Worm (Caenorhabditis elegans) whole organism, midembryonic: ENCODE results near the gene Y38F1A.8.

Source experiments
- T22C8.4 ChIP-seq: fragments of 200-800 bp; sonication (Bioruptor generic); IDR thresholded peaks from 2 replicates; pipeline ENCODE4 v1.3.6; 2022; ENCODE audit warnings: missing genetic modification characterization, missing compliant biosample characterization
- cog-1 ChIP-seq: sonication (generic microtip); optimal IDR thresholded peaks from 2 replicates; lab custom pipeline; 2016; ENCODE audit warnings: missing genetic modification characterization, missing compliant biosample characterization
- flt-1 ChIP-seq: fragments of 200-800 bp; sonication (Bioruptor generic); IDR thresholded peaks from 2 replicates; pipeline ENCODE4 v1.3.6; 2022; ENCODE audit warnings: missing genetic modification characterization, missing compliant biosample characterization
- klf-2 ChIP-seq: fragments of 200-800 bp; sonication (Bioruptor generic); conservative IDR thresholded peaks from 2 replicates; pipeline ENCODE4 v1.3.6; 2022; ENCODE audit warnings: missing genetic modification reagents, missing genetic modification characterization, missing compliant biosample characterization
- med-1 ChIP-seq: sonication (generic microtip); optimal IDR thresholded peaks from 2 replicates; lab custom pipeline; 2017; ENCODE audit warnings: missing genetic modification characterization, mild to moderate bottlenecking, missing compliant biosample characterization, antibody characterized with exemption, missing genetic modification reagents; ENCODE audit not compliant: insufficient read depth
- ref-1 ChIP-seq: fragments of 200-800 bp; sonication (Bioruptor generic); conservative IDR thresholded peaks from 2 replicates; pipeline ENCODE4 v1.3.6; 2022; ENCODE audit warnings: missing genetic modification reagents, missing genetic modification characterization, missing compliant biosample characterization
- tab-1 ChIP-seq: fragments of 200-800 bp; sonication (Bioruptor generic); IDR thresholded peaks from 2 replicates; pipeline ENCODE4 v1.3.6; 2022; ENCODE audit warnings: missing genetic modification characterization, missing compliant biosample characterization
- ztf-23 ChIP-seq: fragments of 200-800 bp; sonication (Bioruptor generic); IDR thresholded peaks from 2 replicates; pipeline ENCODE4 v1.3.6; 2022; ENCODE audit warnings: missing genetic modification reagents, missing genetic modification characterization, missing compliant biosample characterization
- ztf-29 ChIP-seq: fragments of 200-800 bp; sonication (Bioruptor generic); IDR thresholded peaks from 2 replicates; pipeline ENCODE4 v1.3.6; 2022; ENCODE audit warnings: missing genetic modification reagents, missing genetic modification characterization, missing compliant biosample characterization

The Y38F1A.8 gene

DNA sequence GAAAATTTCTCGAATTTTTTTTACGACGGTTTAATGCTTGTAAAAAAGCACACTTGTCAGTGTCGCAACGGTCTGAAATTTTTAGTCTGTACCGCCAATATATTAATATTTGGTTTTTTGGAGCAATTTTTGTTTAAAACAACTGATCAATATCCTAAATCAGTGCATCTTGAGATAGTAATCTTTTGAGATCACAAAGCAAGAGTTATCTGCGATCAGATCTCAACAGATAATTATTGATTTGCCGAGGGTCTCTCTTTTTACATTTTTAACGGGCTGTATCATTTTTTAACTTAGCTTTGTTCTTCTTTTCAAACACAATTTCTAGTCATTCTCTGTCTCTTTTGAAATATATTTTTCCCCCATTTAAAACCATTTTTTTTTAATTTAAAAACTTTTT is 35.5 kb downstream of the Y38F1A.8 start:
- TF ChIP-seq klf-2 (GFP tag; lab: Robert Waterston, UW) = no peak
- TF ChIP-seq ztf-29 = no peak
- no peak for TF ChIP-seq ztf-23 (GFP tag; lab: Robert Waterston, UW)
- no peak for TF ChIP-seq tab-1 (GFP tag; lab: Robert Waterston, UW)
- no peak for TF ChIP-seq flt-1 (GFP tag; lab: Robert Waterston, UW)
- TF ChIP-seq cog-1 (tag; lab: Kevin White, UChicago) = no peak

DNA sequence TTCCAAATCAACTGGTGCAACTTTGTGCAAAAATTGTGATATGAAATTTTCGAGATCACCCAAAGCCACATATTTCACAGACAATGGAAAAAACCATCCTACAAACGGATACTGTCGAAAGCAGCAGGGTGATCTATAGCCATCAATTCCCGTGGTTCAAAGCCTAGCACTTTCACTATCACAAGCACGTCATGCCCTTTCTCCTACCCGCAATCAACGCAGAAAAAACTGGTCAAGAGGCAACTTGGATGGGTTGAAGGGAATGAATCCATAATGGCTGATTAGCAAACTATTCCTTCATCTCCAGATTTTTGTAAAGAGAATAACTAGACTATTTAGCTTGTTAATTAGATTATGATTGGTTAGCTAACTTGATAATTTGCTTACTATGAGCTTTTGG is 38.9 kb downstream of the Y38F1A.8 start:
- no peak for TF ChIP-seq ztf-29
- TF ChIP-seq tab-1 (GFP tag; lab: Robert Waterston, UW) = no peak
- TF ChIP-seq ztf-23 (GFP tag; lab: Robert Waterston, UW) = no peak
- no peak for TF ChIP-seq T22C8.4 (GFP tag; lab: Robert Waterston, UW)
- TF ChIP-seq ref-1 (GFP tag; lab: Robert Waterston, UW) = no peak

DNA sequence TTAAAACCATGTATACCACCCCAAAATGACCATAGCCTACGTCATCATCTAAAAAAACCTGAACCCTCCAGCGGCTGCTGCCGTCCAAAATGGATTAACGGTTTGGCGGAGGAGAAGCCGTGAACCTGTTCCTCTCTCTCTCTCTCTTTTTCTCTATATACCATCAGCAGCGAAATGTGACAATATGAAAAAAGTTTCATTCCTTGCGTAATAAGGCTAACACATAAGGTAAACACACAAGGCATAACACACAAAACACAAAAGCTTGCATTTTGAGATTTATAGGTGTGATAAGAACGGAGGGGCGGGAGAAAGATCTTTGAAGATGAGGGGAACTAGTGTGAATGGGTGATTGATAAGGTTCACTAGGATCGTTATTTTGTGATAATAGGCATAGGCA is 39.4 kb downstream of the Y38F1A.8 start:
- no peak for TF ChIP-seq klf-2 (GFP tag; lab: Robert Waterston, UW)
- TF ChIP-seq tab-1 (GFP tag; lab: Robert Waterston, UW) = no peak
- no peak for TF ChIP-seq flt-1 (GFP tag; lab: Robert Waterston, UW)
- TF ChIP-seq T22C8.4 (GFP tag; lab: Robert Waterston, UW) = no peak
- TF ChIP-seq ref-1 (GFP tag; lab: Robert Waterston, UW) = no peak

DNA sequence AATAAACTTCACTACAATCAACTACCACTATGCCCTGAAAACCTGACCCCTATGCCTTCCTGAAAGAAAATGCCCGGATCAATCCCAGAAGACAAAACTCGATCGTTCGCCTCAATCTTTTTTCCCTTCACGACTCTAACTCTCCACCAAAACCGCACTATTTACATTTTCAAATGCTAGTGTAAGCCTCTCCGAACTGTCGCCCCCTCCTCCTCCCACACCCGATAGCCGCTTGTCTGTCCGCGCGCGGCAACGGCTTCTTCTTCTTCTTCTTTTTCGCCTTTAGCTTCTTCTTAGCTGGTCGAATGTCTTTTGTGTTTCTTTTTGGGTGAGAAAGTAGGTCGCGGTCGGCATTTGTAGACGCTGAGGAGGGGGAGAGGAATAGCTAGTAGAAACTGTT is 40.4 kb downstream of the Y38F1A.8 start:
- no peak for TF ChIP-seq flt-1 (GFP tag; lab: Robert Waterston, UW)

DNA sequence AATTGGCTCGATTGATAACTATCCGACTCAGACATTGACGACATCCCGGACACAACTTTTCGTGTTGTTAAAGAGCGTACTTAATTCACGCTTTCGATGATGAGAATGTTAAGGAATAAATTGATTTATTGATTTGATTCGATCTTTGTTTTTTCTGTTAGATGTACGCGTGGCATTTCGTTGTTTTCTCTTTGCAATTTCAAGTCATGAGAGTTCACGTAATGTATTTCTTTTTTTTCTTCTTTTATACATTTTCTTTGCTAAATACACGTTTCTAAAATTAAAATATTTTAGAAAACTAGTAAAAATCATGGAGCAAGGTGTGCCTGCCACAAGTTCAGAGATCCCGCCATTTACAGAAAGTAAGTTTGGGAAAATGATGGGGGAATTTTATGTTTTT is 46.0 kb downstream of the Y38F1A.8 start, which contains the start of the genes Y38F1A.1 and Y38F1A.2:
Gene Y38F1A.1 (minus strand): TSS at position 101 of the 400 bp plus-strand sequence.
Gene Y38F1A.2 (plus strand): TSS at position 289 of the 400 bp plus-strand sequence.
- TF ChIP-seq flt-1 (GFP tag; lab: Robert Waterston, UW) = no peak
- no peak for TF ChIP-seq ref-1 (GFP tag; lab: Robert Waterston, UW)
- no peak for TF ChIP-seq ztf-23 (GFP tag; lab: Robert Waterston, UW)
- TF ChIP-seq klf-2 (GFP tag; lab: Robert Waterston, UW) = no peak
- no peak for TF ChIP-seq med-1 (GFP tag; lab: Kevin White, UChicago)
- TF ChIP-seq cog-1 (tag; lab: Kevin White, UChicago) = no peak
- no peak for TF ChIP-seq ztf-29
- TF ChIP-seq tab-1 (GFP tag; lab: Robert Waterston, UW) = no peak
- TF ChIP-seq T22C8.4 (GFP tag; lab: Robert Waterston, UW) = no peak

DNA sequence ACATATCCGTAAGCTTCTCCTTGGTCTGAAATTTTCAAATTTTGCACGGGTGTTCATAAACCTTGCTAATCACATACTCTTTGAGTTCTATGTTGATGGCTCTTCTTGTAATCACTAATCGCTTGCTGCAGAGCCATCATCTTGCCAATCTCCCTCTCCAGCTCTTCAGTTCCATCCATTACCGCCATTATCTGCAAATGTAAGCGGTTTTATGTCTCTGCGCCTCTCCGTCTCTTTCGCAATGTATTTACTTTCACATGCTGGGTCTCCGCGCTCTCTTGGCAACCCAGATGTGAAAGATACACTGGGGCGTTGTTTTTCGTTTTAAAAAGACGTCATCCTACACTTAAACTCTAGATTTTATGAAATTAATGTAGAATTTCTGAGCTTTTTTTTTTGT is 47.4 kb downstream of the Y38F1A.8 start:
- peak; percentile 16 for TF ChIP-seq cog-1 (tag; lab: Kevin White, UChicago)
- TF ChIP-seq klf-2 (GFP tag; lab: Robert Waterston, UW) = no peak
- TF ChIP-seq med-1 (GFP tag; lab: Kevin White, UChicago) = no peak

DNA sequence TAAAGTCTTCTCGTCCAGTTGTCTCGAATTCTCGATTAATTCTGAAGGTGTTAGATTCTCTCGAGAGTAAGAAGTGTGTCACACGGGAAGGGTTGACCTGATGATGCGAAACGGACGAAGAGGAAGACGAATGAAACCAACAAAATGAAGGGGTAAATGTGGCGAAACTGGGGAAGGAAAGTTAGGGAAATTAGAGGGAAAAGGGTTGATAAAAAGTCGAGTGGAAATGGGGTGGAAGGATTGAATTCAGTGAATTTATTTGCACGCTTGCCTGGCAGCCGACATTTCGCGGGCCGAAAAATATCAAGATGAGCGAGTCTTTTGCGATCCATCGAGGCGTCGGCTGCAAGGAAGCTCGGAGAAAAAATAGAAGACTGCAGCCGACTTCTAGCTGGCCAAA is 52.5 kb downstream of the Y38F1A.8 start, which contains the start of gene F58G1.7:
Gene F58G1.7 (minus strand): TSS at position 101 of the 400 bp plus-strand sequence.
- no peak for TF ChIP-seq tab-1 (GFP tag; lab: Robert Waterston, UW)
- TF ChIP-seq ztf-23 (GFP tag; lab: Robert Waterston, UW) = no peak
- no peak for TF ChIP-seq klf-2 (GFP tag; lab: Robert Waterston, UW)
- TF ChIP-seq cog-1 (tag; lab: Kevin White, UChicago) = no peak
- TF ChIP-seq T22C8.4 (GFP tag; lab: Robert Waterston, UW) = no peak
- TF ChIP-seq ref-1 (GFP tag; lab: Robert Waterston, UW) = no peak
- no peak for TF ChIP-seq med-1 (GFP tag; lab: Kevin White, UChicago)
- TF ChIP-seq ztf-29 = no peak
- TF ChIP-seq flt-1 (GFP tag; lab: Robert Waterston, UW) = no peak
